Fruit fly (Drosophila melanogaster) whole organism, embryonic: ENCODE results near the gene mtsh.

Experiments
- Atf6 ChIP-seq: fragments of 200-800 bp; sonication (Bioruptor generic); IDR thresholded peaks from 2 replicates; pipeline ENCODE4 v1.3.6; 2022; ENCODE audit warnings: missing biosample characterization, missing genetic modification characterization
- B-H1 ChIP-seq: fragments of 200-800 bp; sonication (Bioruptor generic); IDR thresholded peaks from 3 replicates; pipeline ENCODE4 v1.3.6; 2022; ENCODE audit warnings: missing biosample characterization, missing genetic modification characterization
- CG10654 ChIP-seq: fragments of 200-800 bp; sonication (Bioruptor generic); optimal IDR thresholded peaks from 2 replicates; lab custom pipeline; 2016; ENCODE audit warnings: missing biosample characterization, missing genetic modification characterization
- CG12744 ChIP-seq: fragments of 200-800 bp; sonication (Bioruptor generic); optimal IDR thresholded peaks from 2 replicates; lab custom pipeline; 2016; ENCODE audit warnings: missing biosample characterization, missing genetic modification characterization
- CG13287 ChIP-seq: fragments of 200-800 bp; sonication (Bioruptor generic); IDR thresholded peaks from 2 replicates; pipeline ENCODE4 v1.3.6; 2022; ENCODE audit warnings: missing biosample characterization, missing genetic modification characterization; ENCODE audit not compliant: partially characterized antibody
- CG16863 ChIP-seq: fragments of 200-800 bp; sonication (Bioruptor generic); optimal IDR thresholded peaks from 3 replicates; lab custom pipeline; 2016; ENCODE audit warnings: missing biosample characterization, missing genetic modification characterization
- CG17361 ChIP-seq: fragments of 200-800 bp; sonication (Bioruptor generic); IDR thresholded peaks from 3 replicates; pipeline ENCODE4 v1.3.6; 2022; ENCODE audit warnings: missing biosample characterization, missing genetic modification characterization
- CG18011 ChIP-seq: fragments of 200-800 bp; sonication (Bioruptor generic); optimal IDR thresholded peaks from 2 replicates; lab custom pipeline; 2017; ENCODE audit warnings: missing biosample characterization, missing genetic modification characterization, mild to moderate bottlenecking, moderate library complexity, missing genotype
- CG18476 ChIP-seq: fragments of 200-800 bp; sonication (Bioruptor generic); optimal IDR thresholded peaks from 2 replicates; lab custom pipeline; 2016; ENCODE audit warnings: missing biosample characterization, mild to moderate bottlenecking, missing genetic modification characterization
- CG32532 ChIP-seq: fragments of 200-800 bp; sonication (Bioruptor generic); IDR thresholded peaks from 2 replicates; pipeline ENCODE4 v1.3.6; 2022; ENCODE audit warnings: missing biosample characterization, missing genetic modification characterization
- CG3838 ChIP-seq: fragments of 200-800 bp; sonication (Bioruptor generic); optimal IDR thresholded peaks from 3 replicates; lab custom pipeline; 2016; ENCODE audit warnings: missing biosample characterization, missing genetic modification characterization
- CG42726 ChIP-seq: fragments of 200-800 bp; sonication (Bioruptor generic); IDR thresholded peaks from 2 replicates; pipeline ENCODE4 v1.3.6; 2022; ENCODE audit warnings: missing biosample characterization, missing genetic modification characterization; ENCODE audit not compliant: partially characterized antibody
- CG43689 ChIP-seq: fragments of 200-800 bp; sonication (Bioruptor generic); IDR thresholded peaks from 2 replicates; pipeline ENCODE4 v1.3.6; 2022; ENCODE audit warnings: missing biosample characterization, missing genetic modification characterization
- CG5245 ChIP-seq: fragments of 200-800 bp; sonication (Bioruptor generic); optimal IDR thresholded peaks from 3 replicates; lab custom pipeline; 2016; ENCODE audit warnings: missing biosample characterization, missing genetic modification characterization
- CG6175 ChIP-seq: fragments of 200-800 bp; sonication (Bioruptor generic); IDR thresholded peaks from 3 replicates; pipeline ENCODE4 v1.3.6; 2022; ENCODE audit warnings: missing biosample characterization, missing genetic modification characterization
- CG6272 ChIP-seq: fragments of 200-800 bp; sonication (Bioruptor generic); IDR thresholded peaks from 2 replicates; pipeline ENCODE4 v1.3.6; 2022; ENCODE audit warnings: missing biosample characterization, missing genetic modification characterization
- CG6689 ChIP-seq: fragments of 200-800 bp; sonication (Bioruptor generic); IDR thresholded peaks from 2 replicates; pipeline ENCODE4 v1.3.6; 2022; ENCODE audit warnings: missing biosample characterization, missing genetic modification characterization
- CG7372 ChIP-seq: fragments of 200-800 bp; sonication (Bioruptor generic); IDR thresholded peaks from 2 replicates; pipeline ENCODE4 v1.3.6; 2022; ENCODE audit warnings: missing biosample characterization, missing genetic modification characterization
- CG7963 ChIP-seq: fragments of 200-800 bp; sonication (Bioruptor generic); IDR thresholded peaks from 3 replicates; pipeline ENCODE4 v1.3.6; 2022; ENCODE audit warnings: missing biosample characterization, missing genetic modification characterization; ENCODE audit not compliant: partially characterized antibody
- D19B ChIP-seq: fragments of 200-800 bp; sonication (Bioruptor generic); optimal IDR thresholded peaks from 2 replicates; lab custom pipeline; 2017; ENCODE audit warnings: missing biosample characterization, mild to moderate bottlenecking, missing genetic modification characterization
- Drgx ChIP-seq: fragments of 200-800 bp; sonication (Bioruptor generic); IDR thresholded peaks from 2 replicates; pipeline ENCODE4 v1.3.6; 2022; ENCODE audit warnings: missing biosample characterization, missing genetic modification characterization
- E2f2 ChIP-seq: fragments of 200-800 bp; sonication (Bioruptor generic); IDR thresholded peaks from 2 replicates; pipeline ENCODE4 v1.3.6; 2022; ENCODE audit warnings: missing biosample characterization, missing genetic modification characterization
- Fer1 ChIP-seq: fragments of 200-800 bp; sonication (Bioruptor generic); optimal IDR thresholded peaks from 2 replicates; lab custom pipeline; 2017; ENCODE audit warnings: missing biosample characterization, mild to moderate bottlenecking, missing genetic modification characterization
- Gsc ChIP-seq: fragments of 200-800 bp; sonication (Bioruptor generic); IDR thresholded peaks from 2 replicates; pipeline ENCODE4 v1.3.6; 2022; ENCODE audit warnings: missing biosample characterization, missing genetic modification characterization
- HLH4C ChIP-seq: fragments of 200-800 bp; sonication (Bioruptor generic); IDR thresholded peaks from 3 replicates; pipeline ENCODE4 v1.3.6; 2022; ENCODE audit warnings: missing biosample characterization, missing genetic modification characterization; ENCODE audit not compliant: partially characterized antibody
- Hr39 ChIP-seq: fragments of >200 bp; optimal IDR thresholded peaks from 2 replicates; lab custom pipeline; 2017
- amos ChIP-seq: fragments of 200-800 bp; sonication (Bioruptor generic); IDR thresholded peaks from 2 replicates; pipeline ENCODE4 v1.3.6; 2022; ENCODE audit warnings: missing biosample characterization, missing genetic modification characterization; ENCODE audit not compliant: partially characterized antibody
- ara ChIP-seq: fragments of 200-800 bp; sonication (Bioruptor generic); IDR thresholded peaks from 2 replicates; pipeline ENCODE4 v1.3.6; 2022; ENCODE audit warnings: missing biosample characterization, missing genetic modification characterization
- ash1 ChIP-seq: fragments of 200-800 bp; sonication (Bioruptor generic); optimal IDR thresholded peaks from 2 replicates; lab custom pipeline; 2018; ENCODE audit warnings: missing biosample characterization, mild to moderate bottlenecking, missing genetic modification characterization
- chinmo ChIP-seq: fragments of 200-800 bp; sonication (Bioruptor generic); IDR thresholded peaks from 4 replicates; pipeline ENCODE4 v1.3.6; 2022; ENCODE audit warnings: missing biosample characterization, missing genetic modification characterization; ENCODE audit not compliant: partially characterized antibody
- croc ChIP-seq: fragments of 200-800 bp; sonication (Bioruptor generic); conservative IDR thresholded peaks from 3 replicates; pipeline ENCODE4 v1.3.6; 2022; ENCODE audit warnings: missing biosample characterization, missing genetic modification characterization
- crol ChIP-seq: fragments of 200-800 bp; sonication (Bioruptor generic); IDR thresholded peaks from 2 replicates; pipeline ENCODE4 v1.3.6; 2022; ENCODE audit warnings: missing biosample characterization, missing genetic modification characterization
- cwo ChIP-seq: fragments of 200-800 bp; sonication (Bioruptor generic); optimal IDR thresholded peaks from 3 replicates; lab custom pipeline; 2017; ENCODE audit warnings: missing biosample characterization, missing genetic modification characterization, mild to moderate bottlenecking, moderate library complexity, missing genetic modification reagents
- dysf ChIP-seq: fragments of 200-800 bp; sonication (Bioruptor generic); IDR thresholded peaks from 3 replicates; pipeline ENCODE4 v1.3.6; 2022; ENCODE audit warnings: missing biosample characterization, missing genetic modification characterization
- gcm2 ChIP-seq: fragments of 200-800 bp; sonication (Bioruptor generic); optimal IDR thresholded peaks from 2 replicates; lab custom pipeline; 2016; ENCODE audit warnings: missing biosample characterization, missing genetic modification characterization
- ken ChIP-seq: fragments of 200-800 bp; sonication (Bioruptor generic); IDR thresholded peaks from 3 replicates; pipeline ENCODE4 v1.3.6; 2022; ENCODE audit warnings: missing biosample characterization, missing genetic modification characterization
- lilli ChIP-seq: fragments of 200-800 bp; sonication (Bioruptor generic); optimal IDR thresholded peaks from 3 replicates; lab custom pipeline; 2016; ENCODE audit warnings: missing biosample characterization, missing genetic modification characterization
- luna ChIP-seq: fragments of 200-800 bp; sonication (Bioruptor generic); optimal IDR thresholded peaks from 2 replicates; lab custom pipeline; 2016; ENCODE audit warnings: missing biosample characterization, missing genetic modification characterization
- sens ChIP-seq: fragments of 200-800 bp; sonication (Bioruptor generic); peaks from one replicate; lab custom pipeline; 2016; ENCODE audit warnings: missing biosample characterization, missing genetic modification characterization
- sob ChIP-seq: fragments of 200-800 bp; sonication (Bioruptor generic); IDR thresholded peaks from 2 replicates; pipeline ENCODE4 v1.3.6; 2022; ENCODE audit warnings: missing biosample characterization, missing genetic modification characterization
- ssp ChIP-seq: fragments of 200-800 bp; sonication (Bioruptor generic); IDR thresholded peaks from 2 replicates; pipeline ENCODE4 v1.3.6; 2022; ENCODE audit warnings: missing biosample characterization, missing genetic modification characterization
- ttk ChIP-seq: fragments of 200-800 bp; sonication (Bioruptor generic); IDR thresholded peaks from 2 replicates; pipeline ENCODE4 v2.1.2; 2022; ENCODE audit warnings: missing biosample characterization, missing genetic modification characterization

mtsh gene

DNA sequence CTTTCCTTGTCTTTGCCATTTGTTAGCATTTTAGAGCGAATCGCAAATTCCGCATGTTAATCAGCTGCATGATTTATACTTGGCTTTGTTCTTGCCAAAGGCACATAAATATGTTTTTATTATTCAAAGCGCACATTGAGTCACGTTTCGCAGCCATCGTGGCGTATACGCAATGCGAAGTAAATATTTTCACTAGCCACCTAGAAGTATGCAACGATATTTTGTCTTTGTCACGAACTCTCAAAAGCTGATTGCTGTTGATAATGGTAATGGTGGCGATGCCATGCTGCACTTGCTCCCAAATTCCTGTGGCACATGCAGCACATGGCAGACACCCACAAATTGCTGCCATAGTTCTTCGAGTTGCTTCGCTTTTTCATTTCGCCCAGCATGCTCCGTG lies 15.0 kb upstream of the mtsh start (continued):
- TF ChIP-seq CG18011 (GFP tag; lab: Kevin White, UChicago) (peak; percentile 96), CG13287 (peak; percentile 30; the same call in 1 of the 2 replicates), CG5245 (GFP tag; lab: Kevin White, UChicago) (no peak), CG10654 (GFP tag; lab: Kevin White, UChicago) (no peak), sens (GFP tag; lab: Kevin White, UChicago) (peak; percentile 81), CG7372 (GFP tag; lab: Robert Waterston, UW) (peak; percentile 99), croc (GFP tag; lab: Robert Waterston, UW) (no peak), ara (GFP tag; lab: Robert Waterston, UW) (peak; percentile 14; the same call in 1 of the 2 replicates), amos (no peak), CG17361 (no peak), lilli (GFP tag; lab: Kevin White, UChicago) (no peak), CG42726 (GFP tag; lab: Robert Waterston, UW) (peak; percentile 63; the same call in 1 of the 2 replicates), ken (GFP tag; lab: Robert Waterston, UW) (peak; percentile 39; the same call in 1 of the 3 replicates), cwo (GFP tag; lab: Kevin White, UChicago) (peak; percentile 10), chinmo (0 out of 4 replicates have a peak, but pooled peaks have one; percentile 68), Gsc (GFP tag; lab: Robert Waterston, UW) (no peak), CG6175 (peak; percentile 85; the same call in 2 of the 3 replicates), B-H1 (GFP tag; lab: Robert Waterston, UW) (no peak), ssp (GFP tag; lab: Robert Waterston, UW) (no peak), ash1 (GFP tag; lab: Kevin White, UChicago) (no peak), CG16863 (GFP tag; lab: Kevin White, UChicago) (no peak), Fer1 (GFP tag; lab: Kevin White, UChicago) (no peak), CG3838 (GFP tag; lab: Kevin White, UChicago) (no peak), Drgx (GFP tag; lab: Robert Waterston, UW) (0 out of 2 replicates have a peak, but pooled peaks have one; percentile 38), E2f2 (GFP tag; lab: Robert Waterston, UW) (no peak), CG43689 (no peak), D19B (no peak), sob (GFP tag; lab: Robert Waterston, UW) (0 out of 2 replicates have a peak, but pooled peaks have one; percentile 28), luna (GFP tag; lab: Kevin White, UChicago) (no peak), CG32532 (GFP tag; lab: Robert Waterston, UW) (0 out of 2 replicates have a peak, but pooled peaks have one; percentile 32), gcm2 (GFP tag; lab: Kevin White, UChicago) (no peak), Atf6 (0 out of 2 replicates have a peak, but pooled peaks have one; percentile 8), ttk (GFP tag; lab: Robert Waterston, UW) (no peak), CG6689 (0 out of 2 replicates have a peak, but pooled peaks have one; percentile 18), dysf (no peak), CG12744 (GFP tag; lab: Kevin White, UChicago) (peak; percentile 31), CG6272 (GFP tag; lab: Robert Waterston, UW) (0 out of 2 replicates have a peak, but pooled peaks have one; percentile 25)

DNA sequence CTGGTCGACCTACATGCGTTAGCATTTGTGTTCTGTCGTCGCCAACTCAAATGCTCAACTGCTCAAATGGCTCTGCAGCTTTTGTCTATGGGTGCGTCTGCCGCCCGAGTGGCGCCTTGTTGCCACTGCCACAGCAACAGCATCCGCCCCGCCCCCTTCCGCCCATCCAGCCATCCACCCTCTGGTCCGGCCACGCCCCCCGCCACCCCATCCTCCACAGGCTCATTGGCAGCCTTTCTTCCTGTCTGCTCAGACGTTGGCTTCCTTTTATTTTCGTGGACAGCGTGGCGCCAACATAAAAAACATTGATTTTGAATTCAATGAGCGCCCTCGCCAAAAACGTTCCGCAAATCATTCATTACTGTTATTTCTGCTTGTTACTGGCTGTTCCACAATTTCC lies 13.9 kb upstream of the mtsh start:
- TF ChIP-seq CG18476 (no peak), crol (peak; percentile 41), HLH4C (GFP tag; lab: Robert Waterston, UW) (no peak), CG7963 (GFP tag; lab: Robert Waterston, UW) (0 out of 3 replicates have a peak, but pooled peaks have one; percentile 13), Hr39 (lab: Kevin White, UChicago) (peak; percentile 75)
